Worm (Caenorhabditis elegans) whole organism, young adult: ENCODE data around the gene F44F4.9.

Experiments
- B0035.1 ChIP-seq: sonication (generic microtip); optimal IDR thresholded peaks from 2 replicates; lab custom pipeline; 2016; ENCODE audit warnings: missing genetic modification characterization, mild to moderate bottlenecking, missing compliant biosample characterization, missing genotype, missing genetic modification reagents
- B0336.3 ChIP-seq: fragments of 200-800 bp; sonication (Bioruptor generic); IDR thresholded peaks from 2 replicates; pipeline ENCODE4 v1.3.6; 2022; ENCODE audit warnings: missing genetic modification characterization, missing compliant biosample characterization
- F49E8.2 ChIP-seq: sonication (generic microtip); optimal IDR thresholded peaks from 3 replicates; lab custom pipeline; 2017; ENCODE audit warnings: missing genetic modification characterization, mild to moderate bottlenecking, missing compliant biosample characterization, antibody characterized with exemption, moderate library complexity; ENCODE audit not compliant: insufficient read depth
- F55B11.4 ChIP-seq: sonication (generic microtip); optimal IDR thresholded peaks from 2 replicates; lab custom pipeline; 2016; ENCODE audit warnings: missing compliant biosample characterization, missing genetic modification characterization, borderline replicate concordance; ENCODE audit not compliant: insufficient read depth
- F57C9.4 ChIP-seq: sonication (generic microtip); optimal IDR thresholded peaks from 2 replicates; lab custom pipeline; 2017; ENCODE audit warnings: mild to moderate bottlenecking, missing genetic modification characterization, missing compliant biosample characterization
- K12H6.12 ChIP-seq: fragments of 200-800 bp; sonication (Bioruptor generic); optimal IDR thresholded peaks from 2 replicates; lab custom pipeline; 2018; ENCODE audit warnings: mild to moderate bottlenecking, missing genetic modification characterization, missing compliant biosample characterization
- T07F8.4 ChIP-seq: sonication (generic microtip); optimal IDR thresholded peaks from 2 replicates; lab custom pipeline; 2016; ENCODE audit warnings: mild to moderate bottlenecking, missing genetic modification characterization, moderate library complexity, missing compliant biosample characterization
- Y53G8AR.9 ChIP-seq: fragments of 200-800 bp; sonication (Bioruptor generic); conservative IDR thresholded peaks from 2 replicates; pipeline ENCODE4 v1.3.6; 2022; ENCODE audit warnings: missing genetic modification reagents, missing genetic modification characterization, missing compliant biosample characterization
- Y95B8A.8 ChIP-seq: fragments of 200-800 bp; sonication (Bioruptor generic); IDR thresholded peaks from 2 replicates; pipeline ENCODE4 v1.3.6; 2022; ENCODE audit warnings: missing genetic modification reagents, missing genetic modification characterization, missing compliant biosample characterization
- ZK185.1 ChIP-seq: sonication (generic microtip); optimal IDR thresholded peaks from 2 replicates; lab custom pipeline; 2016; ENCODE audit warnings: mild to moderate bottlenecking, missing genetic modification characterization, missing compliant biosample characterization; ENCODE audit not compliant: poor library complexity, severe bottlenecking
- aptf-2 ChIP-seq: fragments of 200-800 bp; sonication (Bioruptor generic); conservative IDR thresholded peaks from 2 replicates; pipeline ENCODE4 v1.3.6; 2022; ENCODE audit warnings: missing genetic modification reagents, missing genetic modification characterization, missing compliant biosample characterization
- attf-3 ChIP-seq: fragments of 200-800 bp; sonication (Bioruptor generic); conservative IDR thresholded peaks from 2 replicates; pipeline ENCODE4 v1.3.6; 2022; ENCODE audit warnings: missing genetic modification reagents, missing genetic modification characterization, missing compliant biosample characterization
- ceh-58 ChIP-seq: fragments of 200-800 bp; sonication (Bioruptor generic); IDR thresholded peaks from 2 replicates; pipeline ENCODE4 v1.3.6; 2022; ENCODE audit warnings: missing genetic modification characterization, missing compliant biosample characterization
- chd-7 ChIP-seq: sonication (generic microtip); optimal IDR thresholded peaks from 2 replicates; lab custom pipeline; 2016; ENCODE audit warnings: mild to moderate bottlenecking, missing genetic modification characterization, moderate library complexity, missing compliant biosample characterization
- die-1 ChIP-seq: sonication (generic microtip); optimal IDR thresholded peaks from 2 replicates; lab custom pipeline; 2016; ENCODE audit warnings: missing genotype, mild to moderate bottlenecking, missing genetic modification characterization, missing compliant biosample characterization
- efl-1 ChIP-seq: fragments of 150-350 bp; optimal IDR thresholded peaks from 2 replicates; lab custom pipeline; 2014; ENCODE audit warnings: missing biosample characterization, missing genetic modification reagents, missing genetic modification characterization
- egl-44 ChIP-seq: fragments of 200-800 bp; sonication (Bioruptor generic); IDR thresholded peaks from 2 replicates; pipeline ENCODE4 v1.3.6; 2022; ENCODE audit warnings: missing genetic modification reagents, missing genetic modification characterization, missing compliant biosample characterization
- him-1 ChIP-seq: sonication (generic microtip); optimal IDR thresholded peaks from 2 replicates; lab custom pipeline; 2016; ENCODE audit warnings: missing genotype, missing genetic modification reagents, missing genetic modification characterization, missing compliant biosample characterization
- hmg-1.2 ChIP-seq: fragments of 200-800 bp; sonication (Bioruptor generic); IDR thresholded peaks from 2 replicates; pipeline ENCODE4 v1.3.6; 2022; ENCODE audit warnings: missing genetic modification reagents, missing genetic modification characterization, missing compliant biosample characterization
- hmg-20 ChIP-seq: fragments of 200-800 bp; sonication (Bioruptor generic); IDR thresholded peaks from 2 replicates; pipeline ENCODE4 v1.3.6; 2022; ENCODE audit warnings: missing genetic modification reagents, missing genetic modification characterization, missing compliant biosample characterization
- hrde-1 ChIP-seq: sonication (generic microtip); optimal IDR thresholded peaks from 2 replicates; lab custom pipeline; 2016; ENCODE audit warnings: missing genetic modification characterization, mild to moderate bottlenecking, missing compliant biosample characterization, moderate library complexity, missing genotype, missing genetic modification reagents, borderline replicate concordance
- hsf-1 ChIP-seq: fragments of 200-800 bp; sonication (Bioruptor generic); IDR thresholded peaks from 2 replicates; pipeline ENCODE4 v1.3.6; 2022; ENCODE audit warnings: missing genetic modification reagents, missing genetic modification characterization, missing compliant biosample characterization
- lin-35 ChIP-seq, 3 experiments: fragments of 150-350 bp in 2 of 3; sonication (generic microtip) in 1 of 3; optimal IDR thresholded peaks; 2 replicates each; lab custom pipeline; 2014 to 2018; ENCODE audit warnings: missing biosample characterization in 3 of 3, missing genetic modification characterization in 3 of 3, missing genetic modification reagents in 3 of 3
- lin-54 ChIP-seq: fragments of 200-800 bp; sonication (Bioruptor generic); optimal IDR thresholded peaks from 2 replicates; lab custom pipeline; 2018; ENCODE audit warnings: mild to moderate bottlenecking, missing genetic modification characterization, missing compliant biosample characterization
- madf-6 ChIP-seq: fragments of 200-800 bp; sonication (Bioruptor generic); IDR thresholded peaks from 2 replicates; pipeline ENCODE4 v1.3.6; 2022; ENCODE audit warnings: missing genetic modification reagents, missing genetic modification characterization, missing compliant biosample characterization
- mcd-1 ChIP-seq: fragments of 200-800 bp; sonication (Bioruptor generic); IDR thresholded peaks from 2 replicates; pipeline ENCODE4 v1.3.6; 2022; ENCODE audit warnings: missing genetic modification reagents, missing genetic modification characterization, missing compliant biosample characterization
- mxl-1 ChIP-seq: sonication (generic microtip); optimal IDR thresholded peaks from 2 replicates; lab custom pipeline; 2016; ENCODE audit warnings: missing genetic modification characterization, missing compliant biosample characterization
- nfyb-1 ChIP-seq: fragments of 200-800 bp; sonication (Bioruptor generic); IDR thresholded peaks from 2 replicates; pipeline ENCODE4 v1.3.6; 2022; ENCODE audit warnings: missing genetic modification reagents, missing genetic modification characterization, missing compliant biosample characterization
- nhr-179 ChIP-seq: sonication (generic microtip); optimal IDR thresholded peaks from 2 replicates; lab custom pipeline; 2016; ENCODE audit warnings: mild to moderate bottlenecking, missing genetic modification characterization, missing compliant biosample characterization
- nhr-80 ChIP-seq: sonication (generic microtip); optimal IDR thresholded peaks from 2 replicates; lab custom pipeline; 2016; ENCODE audit warnings: missing genetic modification characterization, missing compliant biosample characterization
- nhr-90 ChIP-seq: sonication (generic microtip); optimal IDR thresholded peaks from 2 replicates; lab custom pipeline; 2016; ENCODE audit warnings: missing genotype, mild to moderate bottlenecking, missing genetic modification characterization, missing compliant biosample characterization
- pbrm-1 ChIP-seq: fragments of 200-800 bp; sonication (Bioruptor generic); IDR thresholded peaks from 2 replicates; pipeline ENCODE4 v1.3.6; 2022; ENCODE audit warnings: missing genetic modification reagents, missing genetic modification characterization, missing compliant biosample characterization
- rcor-1 ChIP-seq: fragments of 200-800 bp; sonication (Bioruptor generic); IDR thresholded peaks from 2 replicates; pipeline ENCODE4 v1.3.6; 2022; ENCODE audit warnings: missing genetic modification reagents, missing genetic modification characterization, missing compliant biosample characterization
- rpc-1 ChIP-seq, 2 experiments: fragments of 150-350 bp in 1 of 2; sonication (generic microtip) in 1 of 2; optimal IDR thresholded peaks; 2 replicates each; lab custom pipeline; 2014 to 2018; ENCODE audit warnings: missing biosample characterization in 1 of 2, missing genetic modification characterization in 1 of 2, missing genetic modification reagents in 1 of 2, missing genotype in 1 of 2
- sdz-38 ChIP-seq: sonication (generic microtip); optimal IDR thresholded peaks from 2 replicates; lab custom pipeline; 2016; ENCODE audit warnings: missing genotype, missing genetic modification characterization, missing compliant biosample characterization
- snpc-1.3 ChIP-seq: sonication (generic microtip); optimal IDR thresholded peaks from 2 replicates; lab custom pipeline; 2017; ENCODE audit warnings: missing genetic modification characterization, mild to moderate bottlenecking, missing compliant biosample characterization, antibody characterized with exemption, moderate library complexity, missing genotype, missing genetic modification reagents; ENCODE audit not compliant: insufficient read depth
- tbp1 ChIP-seq: fragments of 200-800 bp; sonication (Bioruptor generic); optimal IDR thresholded peaks from 2 replicates; lab custom pipeline; 2018; ENCODE audit warnings: mild to moderate bottlenecking, missing genetic modification characterization, missing compliant biosample characterization
- unc-62 ChIP-seq: fragments of 150-350 bp; optimal IDR thresholded peaks from 2 replicates; lab custom pipeline; 2014; ENCODE audit warnings: missing biosample characterization, missing genetic modification reagents, missing genetic modification characterization
- zim-3 ChIP-seq: sonication (generic microtip); optimal IDR thresholded peaks from 2 replicates; lab custom pipeline; 2017; ENCODE audit warnings: mild to moderate bottlenecking, missing genetic modification characterization, moderate library complexity, missing compliant biosample characterization
- ztf-18 ChIP-seq: sonication (generic microtip); optimal IDR thresholded peaks from 2 replicates; lab custom pipeline; 2016; ENCODE audit warnings: missing genotype, mild to moderate bottlenecking, missing genetic modification characterization, missing compliant biosample characterization
- ztf-25 ChIP-seq: fragments of 200-800 bp; sonication (Bioruptor generic); IDR thresholded peaks from 2 replicates; pipeline ENCODE4 v1.3.6; 2022; ENCODE audit warnings: missing genetic modification reagents, missing genetic modification characterization, missing compliant biosample characterization
- ztf-26 ChIP-seq: sonication (generic microtip); optimal IDR thresholded peaks from 2 replicates; lab custom pipeline; 2017; ENCODE audit warnings: missing genetic modification characterization, missing compliant biosample characterization
- ztf-6 ChIP-seq: fragments of 200-800 bp; sonication (Bioruptor generic); IDR thresholded peaks from 2 replicates; pipeline ENCODE4 v1.3.6; 2022; ENCODE audit warnings: missing genetic modification reagents, missing genetic modification characterization, missing compliant biosample characterization

F44F4.9 gene

DNA sequence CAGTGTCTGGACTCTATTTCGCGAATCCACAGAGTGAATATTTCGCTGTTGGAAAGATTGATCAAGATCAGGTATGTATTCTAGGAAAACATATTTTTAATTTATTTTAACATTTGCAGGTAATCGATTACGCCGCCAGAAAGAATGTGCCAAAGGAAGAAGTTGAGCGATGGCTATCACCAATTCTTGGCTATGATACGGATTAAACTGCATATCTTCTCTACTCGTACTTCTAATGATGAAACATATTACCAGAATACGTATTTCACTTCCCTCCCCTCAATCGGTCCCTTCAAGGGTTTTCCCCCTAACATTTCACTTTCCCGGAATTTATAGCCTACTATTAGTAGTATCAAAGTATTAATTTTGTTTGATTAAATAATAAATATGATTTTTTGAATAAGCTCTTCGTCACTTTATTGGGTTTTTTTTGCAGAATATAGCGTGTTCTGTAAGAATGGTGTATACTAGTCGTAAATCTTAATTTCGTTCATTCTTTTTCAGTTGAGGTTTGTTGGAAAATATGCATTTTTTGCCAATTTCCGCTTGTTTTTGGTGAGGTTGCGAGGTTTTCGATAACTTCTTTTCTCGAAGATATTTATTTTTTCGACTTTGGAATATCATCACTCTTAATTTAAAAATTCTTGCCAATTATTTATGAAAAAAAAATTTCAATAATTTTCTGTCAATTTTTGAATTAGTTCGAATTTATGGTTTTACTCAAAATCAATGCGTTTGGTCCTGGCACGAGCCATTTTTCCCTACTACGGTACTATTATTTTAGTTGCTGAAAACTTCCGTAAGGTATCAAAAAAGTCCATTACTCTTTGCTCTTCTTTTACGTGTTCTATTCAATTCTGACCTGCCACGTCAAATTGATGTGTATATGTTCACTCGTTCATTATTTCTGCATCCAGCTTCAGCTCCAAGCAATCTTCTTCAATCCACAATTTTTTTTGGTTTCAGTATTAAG, 15.3 kb upstream of the F44F4.9 start (continued):
- TF ChIP-seq B0336.3 (no peak), him-1 (tag; lab: Kevin White, UChicago) (peak; percentile 22)

- TF ChIP-seq mcd-1 (GFP tag; lab: Robert Waterston, UW) (peak; percentile 49; the same call in 1 of the 2 replicates), ztf-18 (tag; lab: Kevin White, UChicago) (no peak), attf-3 (no peak), rcor-1 (no peak), ZK185.1 (tag; lab: Kevin White, UChicago) (peak; percentile 5), F57C9.4 (no peak), egl-44 (GFP tag; lab: Robert Waterston, UW) (no peak), snpc-1.3 (no peak), lin-54 (GFP tag; lab: Kevin White, UChicago) (peak; percentile 68), unc-62 (GFP tag; lab: Kevin White, UChicago) (no peak), hmg-1.2 (GFP tag; lab: Robert Waterston, UW) (no peak), Y95B8A.8 (0 out of 2 replicates have a peak, but pooled peaks have one; percentile 42), ztf-25 (GFP tag; lab: Robert Waterston, UW) (no peak), madf-6 (GFP tag; lab: Robert Waterston, UW) (peak; percentile 70), chd-7 (tag; lab: Kevin White, UChicago) (no peak), nhr-80 (tag; lab: Kevin White, UChicago) (peak; percentile 9), ztf-6 (GFP tag; lab: Robert Waterston, UW) (no peak), ztf-26 (tag; lab: Kevin White, UChicago) (no peak), hmg-20 (GFP tag; lab: Robert Waterston, UW) (peak; percentile 35; the same call in 1 of the 2 replicates), efl-1 (peak; percentile 92), hsf-1 (no peak), mxl-1 (no peak), Y53G8AR.9 (GFP tag; lab: Robert Waterston, UW) (no peak), hrde-1 (tag; lab: Kevin White, UChicago) (no peak), F49E8.2 (tag; lab: Kevin White, UChicago) (no peak), tbp1 (GFP tag; lab: Kevin White, UChicago) (no peak), aptf-2 (GFP tag; lab: Robert Waterston, UW) (no peak), B0035.1 (no peak), sdz-38 (no peak), lin-35 (GFP tag; optimal IDR thresholded peaks at IDR 0.05; lab: Kevin White, UChicago) (peak in 2 of 3 experiments; percentile 9 to 79), nhr-179 (tag; lab: Kevin White, UChicago) (no peak), zim-3 (tag; lab: Kevin White, UChicago) (no peak), nfyb-1 (GFP tag; lab: Robert Waterston, UW) (no peak), K12H6.12 (tag; lab: Kevin White, UChicago) (no peak), T07F8.4 (tag; lab: Kevin White, UChicago) (no peak), pbrm-1 (GFP tag; lab: Robert Waterston, UW) (no peak), die-1 (tag; lab: Kevin White, UChicago) (no peak), F55B11.4 (tag; lab: Kevin White, UChicago) (no peak), nhr-90 (tag; lab: Kevin White, UChicago) (no peak), ceh-58 (no peak), rpc-1 (optimal IDR thresholded peaks at IDR 0.05; lab: Kevin White, UChicago) (no peak), rpc-1 (tag; optimal IDR thresholded peaks at IDR 0.05; lab: Kevin White, UChicago) (no peak)
These were observed 10.4 kb upstream of the F44F4.9 start, which contains the start of gene metr-1 for ce11 chrII:10925804-10926570. TSS of gene metr-1 (plus strand) at chrII:10926561.
